Worm (Caenorhabditis elegans) whole organism, late embryonic: Measurements from ENCODE around the gene usp-50.

Source experiments
- F13H6.1 ChIP-seq: sonication (generic microtip); optimal IDR thresholded peaks from 2 replicates; lab custom pipeline; 2016; ENCODE audit warnings: missing genetic modification characterization, missing compliant biosample characterization
- fkh-10 ChIP-seq: fragments of 150-350 bp; optimal IDR thresholded peaks from 2 replicates; lab custom pipeline; 2014; ENCODE audit warnings: missing biosample characterization, missing genetic modification reagents, missing genetic modification characterization
- sox-4 ChIP-seq: sonication (generic microtip); optimal IDR thresholded peaks from 2 replicates; lab custom pipeline; 2017; ENCODE audit warnings: mild to moderate bottlenecking, missing genetic modification characterization, inconsistent platforms, missing compliant biosample characterization

DNA sequence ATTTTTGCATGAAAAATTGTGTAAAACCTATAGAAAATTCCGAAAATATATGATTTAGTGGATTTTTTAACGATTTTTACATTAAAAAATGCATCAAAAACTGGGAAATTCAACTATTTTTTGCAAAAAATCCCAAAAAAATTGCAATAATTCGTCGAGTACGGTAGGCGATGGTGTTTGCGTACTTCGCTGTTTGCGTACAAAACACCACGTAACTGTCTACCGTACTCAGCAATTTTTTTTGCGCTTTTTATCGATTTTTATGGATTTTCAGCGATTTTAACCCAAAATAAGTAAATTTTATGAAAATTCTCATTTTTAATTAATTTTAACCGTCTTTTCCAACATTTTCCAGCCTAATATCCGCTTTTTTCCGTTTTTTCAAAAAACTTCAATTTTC is 58.2 kb downstream of the usp-50 start:
- no peak for TF ChIP-seq F13H6.1 (tag; lab: Kevin White, UChicago)
- TF ChIP-seq sox-4 (tag; lab: Kevin White, UChicago), result no peak
- no peak for TF ChIP-seq fkh-10 (GFP tag; lab: Kevin White, UChicago)
